Worm (Caenorhabditis elegans) whole organism, L4 larva: ENCODE measurements around the gene camt-1.

Source experiments
- ama-1 ChIP-seq: fragments of 150-350 bp; optimal IDR thresholded peaks from 2 replicates; lab custom pipeline; 2014; ENCODE audit warnings: inconsistent platforms, mixed read lengths
- hmg-1.1 ChIP-seq: fragments of 200-800 bp; sonication (Bioruptor generic); IDR thresholded peaks from 2 replicates; pipeline ENCODE4 v1.3.6; 2022; ENCODE audit warnings: missing genetic modification reagents, missing genetic modification characterization, missing compliant biosample characterization
- lin-1 ChIP-seq: fragments of 200-800 bp; sonication (Bioruptor generic); IDR thresholded peaks from 2 replicates; pipeline ENCODE4 v1.3.6; 2022; ENCODE audit warnings: missing genetic modification reagents, missing genetic modification characterization, missing compliant biosample characterization
- lin-29 ChIP-seq: fragments of 200-800 bp; sonication (Bioruptor generic); IDR thresholded peaks from 2 replicates; pipeline ENCODE4 v1.3.6; 2022; ENCODE audit warnings: missing genetic modification reagents, missing genetic modification characterization, missing compliant biosample characterization
- lin-39 ChIP-seq: fragments of 150-350 bp; optimal IDR thresholded peaks from 2 replicates; lab custom pipeline; 2014; ENCODE audit warnings: missing biosample characterization, missing genetic modification reagents, missing genetic modification characterization
- lsy-2 ChIP-seq, 2 experiments: fragments of 150-350 bp in 1 of 2; sonication (generic microtip) in 1 of 2; optimal IDR thresholded peaks; 2 replicates each; lab custom pipeline; 2014 to 2017; ENCODE audit warnings: missing biosample characterization in 2 of 2, missing genetic modification characterization in 2 of 2
- madf-9 ChIP-seq: fragments of 200-800 bp; sonication (Bioruptor generic); conservative IDR thresholded peaks from 2 replicates; pipeline ENCODE4 v1.3.6; 2022; ENCODE audit warnings: missing genetic modification reagents, missing genetic modification characterization, missing compliant biosample characterization
- nhr-28 ChIP-seq: fragments of 150-350 bp; optimal IDR thresholded peaks from 2 replicates; lab custom pipeline; 2014; ENCODE audit warnings: missing biosample characterization, missing genetic modification characterization
- nhr-41 ChIP-seq: fragments of 200-800 bp; sonication (Bioruptor generic); IDR thresholded peaks from 2 replicates; pipeline ENCODE4 v1.3.6; 2022; ENCODE audit warnings: missing genetic modification reagents, missing genetic modification characterization, missing compliant biosample characterization
- nhr-76 ChIP-seq: fragments of 150-350 bp; optimal IDR thresholded peaks from 2 replicates; lab custom pipeline; 2014; ENCODE audit warnings: missing biosample characterization, missing genetic modification characterization
- nhr-77 ChIP-seq: fragments of 150-350 bp; optimal IDR thresholded peaks from 2 replicates; lab custom pipeline; 2014; ENCODE audit warnings: missing biosample characterization, missing genetic modification characterization

DNA sequence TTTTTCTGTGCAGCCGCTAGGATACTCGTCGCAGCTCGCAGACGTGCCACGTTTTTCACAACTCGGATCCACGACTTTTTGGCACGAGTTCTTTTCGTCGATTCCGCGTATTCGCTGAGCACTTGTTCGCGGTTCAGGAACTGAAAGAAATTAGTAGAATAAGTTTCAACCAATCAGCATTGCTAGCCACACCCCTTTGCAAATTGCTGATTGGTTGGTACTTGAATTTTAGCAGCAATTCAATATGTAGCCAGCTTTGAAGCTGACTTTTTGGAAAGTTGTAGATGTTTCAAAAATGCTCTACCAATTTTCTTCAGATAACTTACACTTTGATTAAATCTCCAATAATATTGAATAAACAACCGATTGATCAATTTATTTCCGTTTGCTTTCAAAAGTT lies 63.7 kb downstream of the camt-1 start:
- TF ChIP-seq nhr-76: no peak
- no peak for TF ChIP-seq lin-1 (GFP tag; lab: Robert Waterston, UW)
- no peak for TF ChIP-seq hmg-1.1
- no peak for TF ChIP-seq lin-39
- no peak for TF ChIP-seq nhr-28 (tag; lab: Kevin White, UChicago)
- TF ChIP-seq nhr-41 (GFP tag; lab: Robert Waterston, UW): no peak
- TF ChIP-seq ama-1 (lab: Kevin White, UChicago): no peak
- no peak for TF ChIP-seq lin-29 (GFP tag; lab: Robert Waterston, UW)
- TF ChIP-seq lsy-2 (tag; optimal IDR thresholded peaks at IDR 0.05; lab: Kevin White, UChicago): no peak
- TF ChIP-seq madf-9: no peak
- no peak for TF ChIP-seq nhr-77 (tag; lab: Kevin White, UChicago)
